Worm (Caenorhabditis elegans): ENCODE results near the gene F35D11.1.

ce11 chrII:4655834-4656233 lies 29.1 kb downstream of the F35D11.1 start, which contains the start of gene fut-6:
- TF ChIP-seq dmd-4 (tag; optimal IDR thresholded peaks at IDR 0.05; ENCODE audit: borderline replicate concordance): no peak
- no peak for TF ChIP-seq odd-2 (tag; optimal IDR thresholded peaks at IDR 0.05)
- TF ChIP-seq elt-2 (tag; optimal IDR thresholded peaks at IDR 0.05): no peak
- TF ChIP-seq ahr-1 (tag; optimal IDR thresholded peaks at IDR 0.05): no peak
- no peak for TF ChIP-seq pag-3 (tag; optimal IDR thresholded peaks at IDR 0.05; ENCODE audit: borderline replicate concordance)
- no peak for TF ChIP-seq pha-4 (tag; optimal IDR thresholded peaks at IDR 0.05)
- TF ChIP-seq sox-4 (tag; optimal IDR thresholded peaks at IDR 0.05): no peak
- no peak for TF ChIP-seq T23F11.4 (GFP tag; optimal IDR thresholded peaks at IDR 0.05)
- no peak for TF ChIP-seq fax-1 (tag; optimal IDR thresholded peaks at IDR 0.05)
- TF ChIP-seq nfya-1 (tag; optimal IDR thresholded peaks at IDR 0.05): no peak
- TF ChIP-seq fkh-10 (GFP tag; optimal IDR thresholded peaks at IDR 0.05): no peak
- TF ChIP-seq unc-86 (tag; optimal IDR thresholded peaks at IDR 0.05): no peak

Measured in whole organism, late embryonic.